Worm (Caenorhabditis elegans) whole organism, mixed stage, embryonic: Measurements from ENCODE around the gene F55B12.2.

Source experiments
- M03D4.4 ChIP-seq: sonication (generic microtip); optimal IDR thresholded peaks from 2 replicates; lab custom pipeline; 2017; ENCODE audit warnings: mild to moderate bottlenecking, missing genetic modification characterization, missing compliant biosample characterization
- bed-3 ChIP-seq: fragments of 200-800 bp; sonication (Bioruptor generic); optimal IDR thresholded peaks from 3 replicates; lab custom pipeline; 2018; ENCODE audit warnings: mild to moderate bottlenecking, missing genetic modification characterization, moderate library complexity, missing compliant biosample characterization
- blmp-1 ChIP-seq: fragments of 150-350 bp; optimal IDR thresholded peaks from 2 replicates; lab custom pipeline; 2014; ENCODE audit warnings: missing biosample characterization, missing genetic modification characterization
- ceh-39 ChIP-seq: fragments of 150-350 bp; optimal IDR thresholded peaks from 2 replicates; lab custom pipeline; 2014; ENCODE audit warnings: missing biosample characterization, missing genetic modification characterization
- ceh-83 ChIP-seq: fragments of 200-800 bp; sonication (Bioruptor generic); optimal IDR thresholded peaks from 2 replicates; lab custom pipeline; 2018; ENCODE audit warnings: mild to moderate bottlenecking, missing genetic modification characterization, missing compliant biosample characterization
- ces-1 ChIP-seq: fragments of 150-350 bp; optimal IDR thresholded peaks from 2 replicates; lab custom pipeline; 2014; ENCODE audit warnings: missing biosample characterization, missing genetic modification reagents, missing genetic modification characterization
- cnd-1 ChIP-seq: fragments of 200-800 bp; sonication (Bioruptor generic); optimal IDR thresholded peaks from 2 replicates; lab custom pipeline; 2018; ENCODE audit warnings: mild to moderate bottlenecking, missing genetic modification characterization, missing compliant biosample characterization
- drap-1 ChIP-seq: fragments of 200-800 bp; sonication (Bioruptor generic); optimal IDR thresholded peaks from 3 replicates; lab custom pipeline; 2018; ENCODE audit warnings: mild to moderate bottlenecking, missing genetic modification characterization, missing compliant biosample characterization
- elt-1 ChIP-seq: sonication (generic microtip); optimal IDR thresholded peaks from 2 replicates; lab custom pipeline; 2017; ENCODE audit warnings: missing genetic modification characterization, mild to moderate bottlenecking, missing compliant biosample characterization, antibody characterized with exemption, moderate library complexity, borderline replicate concordance; ENCODE audit not compliant: insufficient read depth
- elt-3 ChIP-seq: fragments of 150-350 bp; optimal IDR thresholded peaks from 2 replicates; lab custom pipeline; 2014; ENCODE audit warnings: missing biosample characterization, missing genetic modification characterization
- flh-1 ChIP-seq: fragments of 200-800 bp; sonication (Bioruptor generic); optimal IDR thresholded peaks from 2 replicates; lab custom pipeline; 2018; ENCODE audit warnings: mild to moderate bottlenecking, missing genetic modification characterization, moderate library complexity, missing compliant biosample characterization
- hlh-1 ChIP-seq: fragments of 150-350 bp; optimal IDR thresholded peaks from 2 replicates; lab custom pipeline; 2014; ENCODE audit warnings: missing biosample characterization, missing genetic modification reagents, missing genetic modification characterization
- lin-13 ChIP-seq: fragments of 150-350 bp; optimal IDR thresholded peaks from 2 replicates; lab custom pipeline; 2014; ENCODE audit warnings: missing biosample characterization, missing genetic modification characterization
- lin-32 ChIP-seq: fragments of 200-800 bp; sonication (Bioruptor generic); optimal IDR thresholded peaks from 2 replicates; lab custom pipeline; 2018; ENCODE audit warnings: mild to moderate bottlenecking, missing genetic modification characterization, missing compliant biosample characterization
- lsy-2 ChIP-seq: fragments of 150-350 bp; optimal IDR thresholded peaks from 2 replicates; lab custom pipeline; 2014; ENCODE audit warnings: missing biosample characterization, missing genetic modification characterization
- mab-5 ChIP-seq: fragments of 150-350 bp; optimal IDR thresholded peaks from 2 replicates; lab custom pipeline; 2014; ENCODE audit warnings: missing biosample characterization, missing genetic modification characterization
- mls-2 ChIP-seq: sonication (generic microtip); optimal IDR thresholded peaks from 2 replicates; lab custom pipeline; 2016; ENCODE audit warnings: mild to moderate bottlenecking, missing genetic modification characterization, moderate library complexity, missing compliant biosample characterization
- nhr-12 ChIP-seq: fragments of 150-350 bp; optimal IDR thresholded peaks from 2 replicates; lab custom pipeline; 2014; ENCODE audit warnings: missing biosample characterization, missing genetic modification characterization
- nhr-2 ChIP-seq: fragments of 150-350 bp; optimal IDR thresholded peaks from 2 replicates; lab custom pipeline; 2014; ENCODE audit warnings: missing biosample characterization, missing genetic modification characterization
- nhr-28 ChIP-seq: fragments of 150-350 bp; optimal IDR thresholded peaks from 2 replicates; lab custom pipeline; 2014; ENCODE audit warnings: missing biosample characterization, missing genetic modification characterization
- nhr-76 ChIP-seq: sonication (generic microtip); optimal IDR thresholded peaks from 2 replicates; lab custom pipeline; 2017; ENCODE audit warnings: missing biosample characterization, missing genetic modification characterization
- pha-4 ChIP-seq: fragments of 150-350 bp; optimal IDR thresholded peaks from 2 replicates; lab custom pipeline; 2018; ENCODE audit warnings: missing biosample characterization, missing genetic modification reagents, missing genetic modification characterization
- sem-2 ChIP-seq: fragments of 200-800 bp; sonication (Bioruptor generic); optimal IDR thresholded peaks from 2 replicates; lab custom pipeline; 2018; ENCODE audit warnings: mild to moderate bottlenecking, missing genetic modification characterization, missing compliant biosample characterization
- sptf-1 ChIP-seq: sonication (generic microtip); optimal IDR thresholded peaks from 2 replicates; lab custom pipeline; 2017; ENCODE audit warnings: mild to moderate bottlenecking, missing genetic modification characterization, moderate library complexity, missing compliant biosample characterization
- tbx-8 ChIP-seq: fragments of 200-800 bp; sonication (Bioruptor generic); optimal IDR thresholded peaks from 2 replicates; lab custom pipeline; 2018; ENCODE audit warnings: mild to moderate bottlenecking, missing genetic modification characterization, moderate library complexity, missing compliant biosample characterization
- unc-120 ChIP-seq: sonication (generic microtip); optimal IDR thresholded peaks from 2 replicates; lab custom pipeline; 2017; ENCODE audit warnings: missing genetic modification characterization, missing compliant biosample characterization; ENCODE audit not compliant: poor library complexity, severe bottlenecking
- unc-39 ChIP-seq: fragments of 150-350 bp; optimal IDR thresholded peaks from 2 replicates; lab custom pipeline; 2014; ENCODE audit warnings: missing biosample characterization, missing genetic modification characterization
- unc-62 ChIP-seq: fragments of 150-350 bp; optimal IDR thresholded peaks from 2 replicates; lab custom pipeline; 2014; ENCODE audit warnings: missing biosample characterization, missing genetic modification reagents, missing genetic modification characterization
- zip-8 ChIP-seq: fragments of 150-350 bp; optimal IDR thresholded peaks from 2 replicates; lab custom pipeline; 2014; ENCODE audit warnings: missing biosample characterization, missing genetic modification characterization
- ztf-11 ChIP-seq: fragments of 150-350 bp; optimal IDR thresholded peaks from 2 replicates; lab custom pipeline; 2014; ENCODE audit warnings: missing biosample characterization, missing genetic modification characterization

Gene F55B12.2

DNA sequence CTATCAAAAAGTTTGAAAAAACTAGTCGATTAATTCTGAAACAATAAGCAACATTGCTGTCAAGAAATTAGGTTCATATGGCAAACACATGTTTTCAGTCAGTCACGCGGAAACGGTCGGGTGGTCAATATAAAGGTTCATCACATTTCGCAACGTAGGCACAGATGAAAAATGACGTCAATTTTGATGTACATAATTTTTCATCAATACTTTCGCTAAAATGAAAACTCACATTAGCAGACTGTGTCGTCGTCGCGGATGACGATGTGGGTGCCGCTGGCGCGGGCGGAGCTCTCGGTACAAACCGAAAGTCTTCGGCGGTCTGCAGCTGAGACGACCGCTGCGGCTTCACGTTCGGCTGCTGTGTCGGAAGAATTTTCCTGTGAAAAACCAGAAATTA is 12.9 kb downstream of the F55B12.2 start, which contains the start of gene swan-2:
swan-2 (minus strand) TSS at position 380 of the 400 bp plus-strand sequence.
- TF ChIP-seq tbx-8 (no peak), mab-5 (tag; lab: Kevin White, UChicago) (no peak), zip-8 (tag; lab: Kevin White, UChicago) (no peak), nhr-28 (tag; lab: Kevin White, UChicago) (no peak), blmp-1 (tag; lab: Kevin White, UChicago) (no peak), lin-32 (GFP tag; lab: Kevin White, UChicago) (no peak), lin-13 (tag; lab: Kevin White, UChicago) (no peak), elt-1 (tag; lab: Kevin White, UChicago) (no peak), hlh-1 (no peak), cnd-1 (tag; lab: Kevin White, UChicago) (no peak), sptf-1 (no peak), pha-4 (tag; lab: Kevin White, UChicago) (no peak), nhr-76 (tag; lab: Kevin White, UChicago) (no peak), ceh-83 (GFP tag; lab: Kevin White, UChicago) (no peak)

DNA sequence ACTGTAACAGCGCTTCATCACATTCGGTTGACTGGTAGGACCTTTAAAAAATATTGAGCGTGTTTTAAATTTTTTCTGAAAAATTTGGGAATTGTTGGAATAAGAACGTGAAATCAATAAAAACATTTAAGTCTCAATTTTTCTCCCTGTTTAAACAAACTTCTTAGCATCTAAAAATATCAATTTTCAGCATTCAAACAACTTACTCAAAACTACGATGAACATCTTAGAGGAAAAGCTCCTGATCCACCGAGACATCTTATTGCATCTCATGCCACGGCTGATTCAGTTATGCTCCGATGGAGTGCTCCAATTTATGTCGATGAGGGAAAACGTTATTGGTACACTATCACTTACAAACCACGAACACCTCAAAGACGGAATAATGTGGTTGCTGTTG is 17.6 kb downstream of the F55B12.2 start:
- TF ChIP-seq blmp-1 (tag; lab: Kevin White, UChicago) (no peak), nhr-28 (tag; lab: Kevin White, UChicago) (no peak), tbx-8 (no peak), mab-5 (tag; lab: Kevin White, UChicago) (no peak), cnd-1 (tag; lab: Kevin White, UChicago) (no peak), mls-2 (tag; lab: Kevin White, UChicago) (no peak), nhr-12 (tag; lab: Kevin White, UChicago) (no peak), elt-3 (no peak), lsy-2 (tag; lab: Kevin White, UChicago) (no peak)

DNA sequence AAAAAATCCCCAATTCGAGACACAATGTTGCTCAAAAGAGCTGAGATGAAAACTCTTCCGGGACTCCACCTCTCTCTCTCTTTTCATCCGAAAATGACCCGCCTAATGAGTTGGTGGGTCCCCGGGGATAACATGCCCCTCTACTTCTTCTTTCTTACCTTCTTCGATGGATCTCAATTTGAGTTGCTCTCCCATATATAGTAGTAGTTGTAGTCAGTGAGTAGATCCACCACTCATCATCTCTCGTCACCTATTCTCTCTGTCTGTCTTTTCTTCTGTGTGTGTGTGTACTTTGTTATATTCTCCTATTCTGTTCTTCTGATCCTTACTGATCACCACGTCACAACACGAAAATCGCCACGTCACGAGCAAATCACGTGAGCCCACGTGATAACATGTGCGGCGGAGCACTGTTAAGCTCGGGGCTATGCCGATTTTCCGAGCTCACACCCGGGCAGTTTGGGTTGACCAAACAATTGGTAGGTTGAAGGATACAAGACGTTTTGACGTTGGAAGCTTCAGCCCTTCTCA is 20.5 kb downstream of the F55B12.2 start, which contains the start of gene twk-32:
twk-32 (plus strand) TSS at position 396 of the 531 bp plus-strand sequence.
- TF ChIP-seq nhr-12 (tag; lab: Kevin White, UChicago) (no peak), nhr-2 (tag; lab: Kevin White, UChicago) (no peak), ces-1 (GFP tag; lab: Kevin White, UChicago) (peak; percentile 18), drap-1 (GFP tag; lab: Kevin White, UChicago) (no peak), bed-3 (GFP tag; lab: Kevin White, UChicago) (no peak), cnd-1 (tag; lab: Kevin White, UChicago) (no peak), sem-2 (GFP tag; lab: Kevin White, UChicago) (no peak)

DNA sequence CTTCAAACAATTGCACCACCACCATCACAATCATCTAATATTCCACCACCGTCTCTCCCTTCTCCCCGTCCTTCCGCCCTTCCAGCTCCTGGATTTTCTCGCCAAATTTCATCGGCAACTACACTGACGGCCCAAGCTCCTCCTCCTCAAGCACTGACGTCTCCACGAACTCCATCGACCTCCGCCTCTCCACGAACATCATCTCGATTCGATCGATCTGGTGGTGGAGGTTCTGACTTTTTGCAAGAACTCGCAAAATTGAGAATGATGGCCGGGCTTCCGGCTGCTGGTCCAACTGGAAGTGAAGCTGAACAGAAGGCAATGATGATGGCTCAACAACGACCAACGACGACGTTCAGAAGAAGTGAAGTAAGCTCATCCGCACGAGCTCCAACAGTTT is 22.7 kb downstream of the F55B12.2 start:
- TF ChIP-seq lsy-2 (tag; lab: Kevin White, UChicago) (no peak), nhr-2 (tag; lab: Kevin White, UChicago) (no peak), sptf-1 (no peak), nhr-76 (tag; lab: Kevin White, UChicago) (no peak), ztf-11 (no peak), unc-120 (tag; lab: Kevin White, UChicago) (no peak), mab-5 (tag; lab: Kevin White, UChicago) (no peak)

DNA sequence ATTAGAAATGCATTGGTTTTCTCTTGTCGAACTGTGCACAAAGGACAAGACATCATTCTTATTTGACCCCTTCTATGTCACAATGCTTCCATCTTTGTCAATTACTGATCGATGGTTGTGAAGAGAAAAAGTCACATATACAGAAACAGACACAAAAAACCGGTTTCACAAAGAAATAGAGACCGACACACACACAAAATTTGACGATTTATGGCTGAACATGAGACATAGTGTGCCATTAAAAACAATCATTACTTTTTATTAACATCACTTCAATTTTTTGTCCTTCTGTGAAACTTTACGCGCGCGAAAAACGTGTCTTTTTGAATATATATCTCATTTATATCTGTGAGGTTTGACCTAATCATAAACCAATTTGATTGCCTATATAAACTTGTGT is 26.2 kb downstream of the F55B12.2 start:
- TF ChIP-seq elt-3 (no peak), nhr-76 (tag; lab: Kevin White, UChicago) (no peak), M03D4.4 (no peak), mab-5 (tag; lab: Kevin White, UChicago) (no peak), ceh-39 (tag; lab: Kevin White, UChicago) (no peak), unc-62 (GFP tag; lab: Kevin White, UChicago) (no peak)

DNA sequence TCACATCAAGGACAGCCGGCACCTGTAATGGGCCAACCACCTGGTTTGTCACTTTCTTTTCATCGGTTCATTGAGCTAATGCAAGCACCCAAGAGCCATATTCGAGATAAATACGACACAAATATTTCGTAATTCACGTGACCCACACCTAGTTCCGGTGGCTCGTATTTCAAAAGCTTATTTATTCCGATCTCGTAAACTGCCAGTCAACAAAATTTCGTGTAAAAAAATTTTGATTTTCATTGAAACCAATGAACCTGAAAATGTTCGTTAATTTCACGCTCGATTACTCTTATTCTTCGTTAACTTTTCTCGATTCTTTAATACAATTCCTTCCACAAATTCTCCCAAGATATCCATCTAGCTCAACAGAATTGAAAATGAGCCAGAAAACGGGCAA is 26.7 kb downstream of the F55B12.2 start:
- TF ChIP-seq flh-1 (GFP tag; lab: Kevin White, UChicago), result no peak
- TF ChIP-seq drap-1 (GFP tag; lab: Kevin White, UChicago), result no peak
- no peak for TF ChIP-seq elt-1 (tag; lab: Kevin White, UChicago)
- no peak for TF ChIP-seq nhr-28 (tag; lab: Kevin White, UChicago)
- no peak for TF ChIP-seq sptf-1
- no peak for TF ChIP-seq unc-39 (tag; lab: Kevin White, UChicago)
- TF ChIP-seq ces-1 (GFP tag; lab: Kevin White, UChicago), result no peak
- TF ChIP-seq ceh-83 (GFP tag; lab: Kevin White, UChicago), result no peak
- TF ChIP-seq nhr-76 (tag; lab: Kevin White, UChicago), result no peak
- no peak for TF ChIP-seq lsy-2 (tag; lab: Kevin White, UChicago)
- TF ChIP-seq lin-32 (GFP tag; lab: Kevin White, UChicago), result no peak
- no peak for TF ChIP-seq sem-2 (GFP tag; lab: Kevin White, UChicago)
- TF ChIP-seq unc-62 (GFP tag; lab: Kevin White, UChicago), result no peak
- TF ChIP-seq ceh-39 (tag; lab: Kevin White, UChicago), result no peak
